Worm (Caenorhabditis elegans) whole organism, early embryonic: ENCODE data around the gene irld-66.

Experiments used
- flt-1 ChIP-seq: fragments of 200-800 bp; sonication (Bioruptor generic); IDR thresholded peaks from 2 replicates; pipeline ENCODE4 v1.3.6; 2022; ENCODE audit warnings: missing genetic modification characterization, missing compliant biosample characterization
- pes-1 ChIP-seq: fragments of 200-800 bp; sonication (Bioruptor generic); IDR thresholded peaks from 2 replicates; pipeline ENCODE4 v1.3.6; 2022; ENCODE audit warnings: missing genetic modification reagents, missing genetic modification characterization, missing compliant biosample characterization
- tbx-37 ChIP-seq: fragments of 200-800 bp; sonication (Bioruptor generic); conservative IDR thresholded peaks from 2 replicates; pipeline ENCODE4 v1.3.6; 2022; ENCODE audit warnings: missing genetic modification reagents, missing genetic modification characterization, missing compliant biosample characterization

DNA sequence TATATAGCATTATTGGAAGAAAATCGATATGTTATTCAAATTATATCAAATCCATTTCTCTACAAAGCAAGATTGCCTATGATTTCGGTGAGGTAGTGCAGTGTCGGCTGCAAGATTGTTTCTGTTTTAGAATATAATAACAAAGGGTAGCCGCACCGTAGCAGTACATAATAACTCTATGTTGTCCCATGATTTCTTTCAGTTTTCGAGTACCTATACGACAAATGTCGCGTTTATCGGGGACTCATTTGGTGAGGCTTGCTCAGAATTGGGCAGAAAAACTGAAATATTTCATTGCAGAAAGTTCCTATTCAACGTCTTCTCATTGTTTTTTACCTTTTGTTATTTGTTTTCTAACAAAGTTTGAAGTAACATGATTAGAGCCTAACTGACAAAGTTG lies 5.8 kb upstream of the irld-66 start, which contains the start of gene srw-79:
- no peak for TF ChIP-seq pes-1 (GFP tag; lab: Robert Waterston, UW)
- no peak for TF ChIP-seq tbx-37 (GFP tag; lab: Robert Waterston, UW)
- no peak for TF ChIP-seq flt-1
